Fruit fly (Drosophila melanogaster) whole organism, embryonic: Measurements from ENCODE around the gene CG33523.

Experiments
- Adf1 ChIP-seq: fragments of 200-800 bp; sonication (Bioruptor generic); IDR thresholded peaks from 2 replicates; pipeline ENCODE4 v1.3.6; 2022; ENCODE audit warnings: missing biosample characterization, missing genetic modification characterization
- Bdp1 ChIP-seq: fragments of 200-800 bp; sonication (Bioruptor generic); optimal IDR thresholded peaks from 3 replicates; lab custom pipeline; 2016; ENCODE audit warnings: missing biosample characterization, missing genetic modification characterization
- CG10147 ChIP-seq: fragments of 200-800 bp; sonication (Bioruptor generic); optimal IDR thresholded peaks from 2 replicates; lab custom pipeline; 2019; ENCODE audit warnings: missing biosample characterization, mild to moderate bottlenecking, missing genetic modification characterization, moderate library complexity
- CG10321 ChIP-seq: fragments of 200-800 bp; sonication (Bioruptor generic); IDR thresholded peaks from 2 replicates; pipeline ENCODE4 v1.3.6; 2022; ENCODE audit warnings: missing biosample characterization, missing genetic modification characterization
- CG12299 ChIP-seq: fragments of 200-800 bp; sonication (Bioruptor generic); optimal IDR thresholded peaks from 2 replicates; lab custom pipeline; 2018; ENCODE audit warnings: missing biosample characterization, mild to moderate bottlenecking, missing genetic modification characterization
- CG13624 ChIP-seq: fragments of 200-800 bp; sonication (Bioruptor generic); optimal IDR thresholded peaks from 2 replicates; lab custom pipeline; 2016; ENCODE audit warnings: missing biosample characterization, missing genetic modification characterization
- CG15514 ChIP-seq: fragments of 200-800 bp; sonication (Bioruptor generic); optimal IDR thresholded peaks from 3 replicates; lab custom pipeline; 2017; ENCODE audit warnings: missing biosample characterization, missing genetic modification characterization, mild to moderate bottlenecking, moderate library complexity, missing genetic modification reagents
- CG17829 ChIP-seq: fragments of 200-800 bp; optimal IDR thresholded peaks from 2 replicates; lab custom pipeline; 2019; ENCODE audit warnings: missing biosample characterization, mild to moderate bottlenecking, missing genetic modification characterization, moderate library complexity
- CG1792 ChIP-seq: fragments of 200-800 bp; sonication (Bioruptor generic); optimal IDR thresholded peaks from 2 replicates; lab custom pipeline; 2016; ENCODE audit warnings: missing biosample characterization, missing genetic modification characterization
- CG30020 ChIP-seq: fragments of 200-800 bp; optimal IDR thresholded peaks from 2 replicates; lab custom pipeline; 2019; ENCODE audit warnings: missing biosample characterization, mild to moderate bottlenecking, missing genetic modification characterization, moderate library complexity
- CG3163 ChIP-seq: fragments of 200-800 bp; sonication (Bioruptor generic); optimal IDR thresholded peaks from 3 replicates; lab custom pipeline; 2016; ENCODE audit warnings: missing biosample characterization, missing genetic modification characterization
- CG32532 ChIP-seq: fragments of 200-800 bp; sonication (Bioruptor generic); IDR thresholded peaks from 2 replicates; pipeline ENCODE4 v1.3.6; 2022; ENCODE audit warnings: missing biosample characterization, missing genetic modification characterization
- CG34224 ChIP-seq: fragments of 200-800 bp; sonication (Bioruptor generic); IDR thresholded peaks from 3 replicates; pipeline ENCODE4 v1.3.6; 2022; ENCODE audit warnings: missing biosample characterization, missing genetic modification characterization; ENCODE audit not compliant: partially characterized antibody
- CG7928 ChIP-seq: fragments of 200-800 bp; sonication (Bioruptor generic); optimal IDR thresholded peaks from 2 replicates; lab custom pipeline; 2017; ENCODE audit warnings: missing biosample characterization, mild to moderate bottlenecking, missing genetic modification characterization
- CG8944 ChIP-seq: fragments of 200-800 bp; sonication (Bioruptor generic); optimal IDR thresholded peaks from 3 replicates; lab custom pipeline; 2016; ENCODE audit warnings: missing biosample characterization, missing genetic modification characterization
- CG9609 ChIP-seq: fragments of 200-800 bp; sonication (Bioruptor generic); optimal IDR thresholded peaks from 3 replicates; lab custom pipeline; 2016; ENCODE audit warnings: missing biosample characterization, missing genetic modification characterization
- CTCF ChIP-seq: fragments of 200-800 bp; sonication (Bioruptor generic); optimal IDR thresholded peaks from 2 replicates; lab custom pipeline; 2017; ENCODE audit warnings: missing biosample characterization, mild to moderate bottlenecking, missing genetic modification characterization, moderate library complexity
- D19A ChIP-seq: fragments of 200-800 bp; optimal IDR thresholded peaks from 3 replicates; lab custom pipeline; 2019; ENCODE audit warnings: missing biosample characterization, mild to moderate bottlenecking, missing genetic modification characterization, moderate library complexity
- Deaf1 ChIP-seq: fragments of 200-800 bp; optimal IDR thresholded peaks from 3 replicates; lab custom pipeline; 2019; ENCODE audit warnings: missing biosample characterization, mild to moderate bottlenecking, missing genetic modification characterization, moderate library complexity
- Dll ChIP-seq: fragments of 200-800 bp; sonication (Bioruptor generic); IDR thresholded peaks from 4 replicates; pipeline ENCODE4 v1.3.6; 2022; ENCODE audit warnings: missing biosample characterization, missing genetic modification characterization; ENCODE audit not compliant: partially characterized antibody
- HLH4C ChIP-seq: fragments of 200-800 bp; sonication (Bioruptor generic); IDR thresholded peaks from 3 replicates; pipeline ENCODE4 v1.3.6; 2022; ENCODE audit warnings: missing biosample characterization, missing genetic modification characterization; ENCODE audit not compliant: partially characterized antibody
- Hsf ChIP-seq: fragments of 200-800 bp; sonication (Bioruptor generic); optimal IDR thresholded peaks from 3 replicates; lab custom pipeline; 2016; ENCODE audit warnings: missing biosample characterization, missing genetic modification characterization
- Nf-YB ChIP-seq: fragments of 200-800 bp; sonication (Bioruptor generic); optimal IDR thresholded peaks from 3 replicates; lab custom pipeline; 2019; ENCODE audit warnings: missing biosample characterization, mild to moderate bottlenecking, missing genetic modification characterization, moderate library complexity
- Nf-YC ChIP-seq: fragments of 200-800 bp; optimal IDR thresholded peaks from 3 replicates; lab custom pipeline; 2019; ENCODE audit warnings: missing biosample characterization, mild to moderate bottlenecking, missing genetic modification characterization, moderate library complexity
- Pdp1 ChIP-seq, 2 experiments: fragments of 200-800 bp; sonication (Bioruptor generic); optimal IDR thresholded peaks; 3 replicates each; lab custom pipeline; 2016; ENCODE audit warnings: missing biosample characterization in 2 of 2, missing genetic modification characterization in 2 of 2, mild to moderate bottlenecking in 1 of 2, moderate library complexity in 1 of 2
- Rfx ChIP-seq: fragments of 200-800 bp; sonication (Bioruptor generic); IDR thresholded peaks from 2 replicates; pipeline ENCODE4 v1.3.6; 2022; ENCODE audit warnings: missing biosample characterization, missing genetic modification characterization
- Scr ChIP-seq: fragments of 200-800 bp; sonication (Bioruptor generic); IDR thresholded peaks from 2 replicates; pipeline ENCODE4 v1.3.6; 2022; ENCODE audit warnings: missing biosample characterization, missing genetic modification characterization; ENCODE audit not compliant: partially characterized antibody
- TFAM ChIP-seq: fragments of 200-800 bp; sonication (Bioruptor generic); optimal IDR thresholded peaks from 2 replicates; lab custom pipeline; 2017; ENCODE audit warnings: missing biosample characterization, missing genetic modification characterization, inconsistent platforms
- Xrp1 ChIP-seq: fragments of 200-800 bp; sonication (Bioruptor generic); IDR thresholded peaks from 2 replicates; pipeline ENCODE4 v1.3.6; 2022; ENCODE audit warnings: missing biosample characterization, missing genetic modification characterization
- aop ChIP-seq: fragments of 200-800 bp; sonication (Bioruptor generic); IDR thresholded peaks from 2 replicates; pipeline ENCODE4 v1.3.6; 2022; ENCODE audit warnings: missing biosample characterization, missing genetic modification characterization
- chn ChIP-seq: fragments of 200-800 bp; sonication (Bioruptor generic); optimal IDR thresholded peaks from 2 replicates; lab custom pipeline; 2016; ENCODE audit warnings: missing biosample characterization, missing genetic modification characterization
- fd3F ChIP-seq: fragments of 200-800 bp; sonication (Bioruptor generic); optimal IDR thresholded peaks from 2 replicates; lab custom pipeline; 2018; ENCODE audit warnings: missing biosample characterization, mild to moderate bottlenecking, missing genetic modification characterization, moderate library complexity
- fd64A ChIP-seq: fragments of 200-800 bp; sonication (Bioruptor generic); optimal IDR thresholded peaks from 3 replicates; lab custom pipeline; 2018; ENCODE audit warnings: missing biosample characterization, mild to moderate bottlenecking, missing genetic modification characterization
- gfzf ChIP-seq: fragments of 200-800 bp; sonication (Bioruptor generic); optimal IDR thresholded peaks from 2 replicates; lab custom pipeline; 2016; ENCODE audit warnings: missing biosample characterization, mild to moderate bottlenecking, missing genetic modification characterization, moderate library complexity
- grau ChIP-seq: fragments of 200-800 bp; optimal IDR thresholded peaks from 3 replicates; lab custom pipeline; 2019; ENCODE audit warnings: missing biosample characterization, mild to moderate bottlenecking, missing genetic modification characterization, moderate library complexity
- her ChIP-seq: fragments of 200-800 bp; sonication (Bioruptor generic); optimal IDR thresholded peaks from 2 replicates; lab custom pipeline; 2016; ENCODE audit warnings: missing biosample characterization, missing genetic modification characterization
- hkb ChIP-seq, 2 experiments: fragments of 200-800 bp in 1 of 2; fragments of >200 bp in 1 of 2; sonication (Bioruptor generic) in 1 of 2; IDR thresholded peaks in 1 of 2; optimal IDR thresholded peaks in 1 of 2; 2 replicates each; pipeline versions ENCODE4 v1.3.6 to Lab custom; 2017 to 2022; ENCODE audit warnings: missing biosample characterization in 1 of 2, missing genetic modification characterization in 1 of 2
- inv ChIP-seq: fragments of 200-800 bp; sonication (Bioruptor generic); IDR thresholded peaks from 2 replicates; pipeline ENCODE4 v1.3.6; 2022; ENCODE audit warnings: missing biosample characterization, missing genetic modification characterization; ENCODE audit not compliant: partially characterized antibody
- pita ChIP-seq: fragments of 200-800 bp; sonication (Bioruptor generic); optimal IDR thresholded peaks from 2 replicates; lab custom pipeline; 2017; ENCODE audit warnings: missing biosample characterization, mild to moderate bottlenecking, missing genetic modification characterization
- pros ChIP-seq: fragments of 200-800 bp; sonication (Bioruptor generic); optimal IDR thresholded peaks from 3 replicates; lab custom pipeline; 2019; ENCODE audit warnings: missing biosample characterization, mild to moderate bottlenecking, missing genetic modification characterization, moderate library complexity
- pzg ChIP-seq: fragments of 200-800 bp; sonication (Bioruptor generic); optimal IDR thresholded peaks from 3 replicates; lab custom pipeline; 2018; ENCODE audit warnings: missing biosample characterization, mild to moderate bottlenecking, missing genetic modification characterization, moderate library complexity
- row ChIP-seq: fragments of 200-800 bp; sonication (Bioruptor generic); IDR thresholded peaks from 3 replicates; pipeline ENCODE4 v1.3.6; 2022; ENCODE audit warnings: missing biosample characterization, missing genetic modification characterization
- scrt ChIP-seq: fragments of 200-800 bp; sonication (Bioruptor generic); optimal IDR thresholded peaks from 2 replicates; lab custom pipeline; 2018; ENCODE audit warnings: missing biosample characterization, mild to moderate bottlenecking, missing genetic modification characterization, moderate library complexity
- shn ChIP-seq: fragments of 200-800 bp; sonication (Bioruptor generic); optimal IDR thresholded peaks from 3 replicates; lab custom pipeline; 2016; ENCODE audit warnings: missing biosample characterization, missing genetic modification characterization
- slp2 ChIP-seq: fragments of 200-800 bp; sonication (Bioruptor generic); optimal IDR thresholded peaks from 2 replicates; lab custom pipeline; 2016; ENCODE audit warnings: missing biosample characterization, missing genetic modification characterization
- ssp ChIP-seq: fragments of 200-800 bp; sonication (Bioruptor generic); IDR thresholded peaks from 2 replicates; pipeline ENCODE4 v1.3.6; 2022; ENCODE audit warnings: missing biosample characterization, missing genetic modification characterization
- stc ChIP-seq: fragments of 200-800 bp; sonication (Bioruptor generic); IDR thresholded peaks from 2 replicates; pipeline ENCODE4 v1.3.6; 2022; ENCODE audit warnings: missing biosample characterization, missing genetic modification characterization
- tll ChIP-seq, 2 experiments: fragments of 200-800 bp in 1 of 2; fragments of >200 bp in 1 of 2; sonication (Bioruptor generic) in 1 of 2; optimal IDR thresholded peaks; 2 replicates each; lab custom pipeline; 2017 to 2019; ENCODE audit warnings: missing biosample characterization in 2 of 2, missing genetic modification characterization in 2 of 2, mild to moderate bottlenecking in 1 of 2, moderate library complexity in 1 of 2
- toy ChIP-seq: fragments of 200-800 bp; sonication (Bioruptor generic); IDR thresholded peaks from 2 replicates; pipeline ENCODE4 v1.3.6; 2022; ENCODE audit warnings: missing biosample characterization, missing genetic modification characterization

Gene CG33523

dm6 chr3L:5932363-5932914 lies 8.8 kb downstream of the CG33523 start, which contains the start of gene Rcc1:
Rcc1 (minus strand) TSS chr3L:5932773.
- TF ChIP-seq tll (GFP tag; optimal IDR thresholded peaks at IDR 0.05; lab: Kevin White, UChicago) (peak in 1 of 2 experiments; percentile 77), pzg (GFP tag; lab: Kevin White, UChicago) (peak; percentile 90), CG10321 (GFP tag; lab: Robert Waterston, UW) (no peak), CG30020 (peak; percentile 49), stc (GFP tag; lab: Robert Waterston, UW) (no peak), CG7928 (GFP tag; lab: Kevin White, UChicago) (peak; percentile 16), D19A (no peak), Adf1 (GFP tag; lab: Robert Waterston, UW) (peak; percentile 40; the same call in 1 of the 2 replicates), pros (GFP tag; lab: Kevin White, UChicago) (no peak), scrt (GFP tag; lab: Kevin White, UChicago) (no peak), CG1792 (GFP tag; lab: Kevin White, UChicago) (no peak), Nf-YC (no peak), ssp (GFP tag; lab: Robert Waterston, UW) (peak; percentile 63), CG3163 (GFP tag; lab: Kevin White, UChicago) (peak; percentile 30), hkb (optimal IDR thresholded peaks at IDR 0.05; lab: Kevin White, UChicago) (peak; percentile 90), hkb (GFP tag; IDR thresholded peaks at IDR 0.05; lab: Robert Waterston, UW) (no peak), Scr (peak; percentile 70), row (GFP tag; lab: Robert Waterston, UW) (peak; percentile 53), CTCF (GFP tag; lab: Kevin White, UChicago) (peak; percentile 64), fd64A (no peak), CG13624 (GFP tag; lab: Kevin White, UChicago) (peak; percentile 43), aop (GFP tag; lab: Robert Waterston, UW) (no peak), CG12299 (tag; lab: Kevin White, UChicago) (no peak), Xrp1 (GFP tag; lab: Robert Waterston, UW) (0 out of 2 replicates have a peak, but pooled peaks have one; percentile 29), her (peak; percentile 98), CG8944 (GFP tag; lab: Kevin White, UChicago) (peak; percentile 29), pita (GFP tag; lab: Kevin White, UChicago) (peak; percentile 74), CG17829 (peak; percentile 37), Pdp1 (GFP tag; optimal IDR thresholded peaks at IDR 0.05; lab: Kevin White, UChicago) (peak in 1 of 2 experiments; percentile 28), CG34224 (peak; percentile 52; the same call in 1 of the 3 replicates), Nf-YB (GFP tag; lab: Kevin White, UChicago) (peak; percentile 24), Hsf (GFP tag; lab: Kevin White, UChicago) (peak; percentile 27), CG15514 (GFP tag; lab: Kevin White, UChicago) (peak; percentile 90), gfzf (peak; percentile 70), inv (GFP tag; lab: Robert Waterston, UW) (peak; percentile 54), HLH4C (peak; percentile 85), slp2 (GFP tag; lab: Kevin White, UChicago) (no peak), shn (GFP tag; lab: Kevin White, UChicago) (peak; percentile 58), Rfx (GFP tag; lab: Robert Waterston, UW) (no peak), Bdp1 (GFP tag; lab: Kevin White, UChicago) (peak; percentile 10), toy (GFP tag; lab: Robert Waterston, UW) (no peak), Dll (GFP tag; lab: Robert Waterston, UW) (peak; percentile 75), CG10147 (GFP tag; lab: Kevin White, UChicago) (peak; percentile 18), Deaf1 (tag; lab: Kevin White, UChicago) (no peak), TFAM (GFP tag; lab: Kevin White, UChicago) (no peak), fd3F (GFP tag; lab: Kevin White, UChicago) (no peak), CG32532 (GFP tag; lab: Robert Waterston, UW) (no peak), grau (tag; lab: Kevin White, UChicago) (peak; percentile 23), chn (peak; percentile 3), CG9609 (GFP tag; lab: Kevin White, UChicago) (peak; percentile 8)
